Worm (Caenorhabditis elegans) whole organism, L4 larva: ENCODE results near the gene sre-50.
"Not testable (repeated sequence)": the region's sequence is repeated elsewhere in the genome, so short reads cannot be mapped to it uniquely, and the experiment has no call there.

Source experiments
- T26A8.4 ChIP-seq: fragments of 200-800 bp; sonication (Bioruptor generic); IDR thresholded peaks from 2 replicates; pipeline ENCODE4 v1.3.6; 2022; ENCODE audit warnings: missing genetic modification characterization, missing compliant biosample characterization
- Y75B8A.6 ChIP-seq: fragments of 200-800 bp; sonication (Bioruptor generic); IDR thresholded peaks from 2 replicates; pipeline ENCODE4 v1.3.6; 2022; ENCODE audit warnings: missing genetic modification reagents, missing genetic modification characterization, missing compliant biosample characterization
- lsy-2 ChIP-seq, 2 experiments: fragments of 150-350 bp in 1 of 2; sonication (generic microtip) in 1 of 2; optimal IDR thresholded peaks; 2 replicates each; lab custom pipeline; 2014 to 2017; ENCODE audit warnings: missing biosample characterization in 2 of 2, missing genetic modification characterization in 2 of 2
- mep-1 ChIP-seq: fragments of 150-350 bp; sonication (generic microtip); optimal IDR thresholded peaks from 3 replicates; lab custom pipeline; 2014; ENCODE audit warnings: missing biosample characterization, missing genetic modification characterization
- zip-11 ChIP-seq: fragments of 200-800 bp; sonication (Bioruptor generic); IDR thresholded peaks from 2 replicates; pipeline ENCODE4 v1.3.6; 2022; ENCODE audit warnings: missing genetic modification characterization, missing compliant biosample characterization

DNA sequence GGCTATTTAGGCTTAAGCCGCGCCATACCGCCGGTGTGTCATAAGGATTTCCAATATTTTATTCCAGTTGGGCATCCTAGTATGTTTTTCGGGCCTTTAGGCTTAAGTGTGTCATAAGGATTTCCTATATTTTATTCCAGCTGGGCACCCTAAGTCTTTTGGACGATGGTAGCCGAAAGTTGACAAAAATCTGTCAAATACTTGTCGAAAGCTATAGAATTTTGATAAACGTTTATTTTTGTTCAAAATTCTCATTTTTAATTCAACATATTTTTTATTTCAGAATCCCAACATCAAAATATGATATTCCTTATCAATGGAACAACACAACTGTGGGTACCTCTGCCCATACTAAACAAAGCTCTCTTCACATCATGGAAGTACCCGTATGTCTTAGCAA, 15.2 kb downstream of the sre-50 start, which contains the start of gene sre-49:
- TF ChIP-seq lsy-2 (tag; optimal IDR thresholded peaks at IDR 0.05; lab: Kevin White, UChicago); zip-11; Y75B8A.6 (GFP tag; lab: Robert Waterston, UW); T26A8.4 (GFP tag; lab: Robert Waterston, UW); mep-1 (tag; lab: Kevin White, UChicago): not testable (repeated sequence)
